Worm (Caenorhabditis elegans) whole organism, young adult: ENCODE measurements around the gene F48G7.4.

ENCODE experiments used
- B0035.1 ChIP-seq: sonication (generic microtip); optimal IDR thresholded peaks from 2 replicates; lab custom pipeline; 2016; ENCODE audit warnings: missing genetic modification characterization, mild to moderate bottlenecking, missing compliant biosample characterization, missing genotype, missing genetic modification reagents
- C06A6.2 ChIP-seq: fragments of 200-800 bp; sonication (Bioruptor generic); conservative IDR thresholded peaks from 2 replicates; pipeline ENCODE4 v1.3.6; 2022; ENCODE audit warnings: missing genetic modification characterization, missing compliant biosample characterization
- F22D6.2 ChIP-seq: sonication (generic microtip); optimal IDR thresholded peaks from 2 replicates; lab custom pipeline; 2016; ENCODE audit warnings: mild to moderate bottlenecking, missing genetic modification characterization, missing compliant biosample characterization
- F33H1.4 ChIP-seq: fragments of 200-800 bp; sonication (Bioruptor generic); IDR thresholded peaks from 2 replicates; pipeline ENCODE4 v1.3.6; 2022; ENCODE audit warnings: missing genetic modification reagents, missing genetic modification characterization, missing compliant biosample characterization
- F37B4.10 ChIP-seq: fragments of 200-800 bp; sonication (Bioruptor generic); IDR thresholded peaks from 2 replicates; pipeline ENCODE4 v1.3.6; 2022; ENCODE audit warnings: missing genetic modification characterization, missing compliant biosample characterization
- F49E8.2 ChIP-seq: sonication (generic microtip); optimal IDR thresholded peaks from 3 replicates; lab custom pipeline; 2017; ENCODE audit warnings: missing genetic modification characterization, mild to moderate bottlenecking, missing compliant biosample characterization, antibody characterized with exemption, moderate library complexity; ENCODE audit not compliant: insufficient read depth
- F55B11.4 ChIP-seq: sonication (generic microtip); optimal IDR thresholded peaks from 2 replicates; lab custom pipeline; 2016; ENCODE audit warnings: missing compliant biosample characterization, missing genetic modification characterization, borderline replicate concordance; ENCODE audit not compliant: insufficient read depth
- Y53G8AR.9 ChIP-seq: fragments of 200-800 bp; sonication (Bioruptor generic); conservative IDR thresholded peaks from 2 replicates; pipeline ENCODE4 v1.3.6; 2022; ENCODE audit warnings: missing genetic modification reagents, missing genetic modification characterization, missing compliant biosample characterization
- akir-1 ChIP-seq: fragments of 200-800 bp; sonication (Bioruptor generic); optimal IDR thresholded peaks from 2 replicates; lab custom pipeline; 2018; ENCODE audit warnings: mild to moderate bottlenecking, missing genetic modification characterization, moderate library complexity, missing compliant biosample characterization
- ama-1 ChIP-seq, 3 experiments: fragments of 150-350 bp in 1 of 3; sonication (generic microtip) in 2 of 3; optimal IDR thresholded peaks; 2 replicates each; lab custom pipeline; 2014 to 2018; ENCODE audit warnings: missing biosample characterization in 2 of 3, missing genetic modification characterization in 2 of 3, missing genetic modification reagents in 2 of 3
- aptf-3 ChIP-seq: fragments of 200-800 bp; sonication (Bioruptor generic); IDR thresholded peaks from 2 replicates; pipeline ENCODE4 v1.3.6; 2022; ENCODE audit warnings: missing genetic modification characterization, missing compliant biosample characterization
- attf-3 ChIP-seq: fragments of 200-800 bp; sonication (Bioruptor generic); conservative IDR thresholded peaks from 2 replicates; pipeline ENCODE4 v1.3.6; 2022; ENCODE audit warnings: missing genetic modification reagents, missing genetic modification characterization, missing compliant biosample characterization
- ceh-91 ChIP-seq: fragments of 200-800 bp; sonication (Bioruptor generic); IDR thresholded peaks from 2 replicates; pipeline ENCODE4 v1.3.6; 2022; ENCODE audit warnings: missing genetic modification reagents, missing genetic modification characterization, missing compliant biosample characterization
- die-1 ChIP-seq: sonication (generic microtip); optimal IDR thresholded peaks from 2 replicates; lab custom pipeline; 2016; ENCODE audit warnings: missing genotype, mild to moderate bottlenecking, missing genetic modification characterization, missing compliant biosample characterization
- dpl-1 ChIP-seq: fragments of 150-350 bp; optimal IDR thresholded peaks from 2 replicates; lab custom pipeline; 2014; ENCODE audit warnings: missing biosample characterization, missing genetic modification reagents, missing genetic modification characterization
- ets-4 ChIP-seq: fragments of 200-800 bp; sonication (Bioruptor generic); optimal IDR thresholded peaks from 2 replicates; lab custom pipeline; 2018; ENCODE audit warnings: mild to moderate bottlenecking, missing genetic modification characterization, missing compliant biosample characterization
- hrde-1 ChIP-seq: sonication (generic microtip); optimal IDR thresholded peaks from 2 replicates; lab custom pipeline; 2016; ENCODE audit warnings: missing genetic modification characterization, mild to moderate bottlenecking, missing compliant biosample characterization, moderate library complexity, missing genotype, missing genetic modification reagents, borderline replicate concordance
- lin-26 ChIP-seq: fragments of 200-800 bp; sonication (Bioruptor generic); IDR thresholded peaks from 2 replicates; pipeline ENCODE4 v1.3.6; 2022; ENCODE audit warnings: missing genetic modification reagents, missing genetic modification characterization, missing compliant biosample characterization
- lin-40 ChIP-seq: sonication (generic microtip); optimal IDR thresholded peaks from 2 replicates; lab custom pipeline; 2016; ENCODE audit warnings: missing genetic modification characterization, mild to moderate bottlenecking, missing compliant biosample characterization, missing genotype, missing genetic modification reagents
- madf-3 ChIP-seq: fragments of 200-800 bp; sonication (Bioruptor generic); IDR thresholded peaks from 2 replicates; pipeline ENCODE4 v1.3.6; 2022; ENCODE audit warnings: missing genetic modification reagents, missing genetic modification characterization, missing compliant biosample characterization
- mcd-1 ChIP-seq: fragments of 200-800 bp; sonication (Bioruptor generic); IDR thresholded peaks from 2 replicates; pipeline ENCODE4 v1.3.6; 2022; ENCODE audit warnings: missing genetic modification reagents, missing genetic modification characterization, missing compliant biosample characterization
- nfya-2 ChIP-seq: fragments of 200-800 bp; sonication (Bioruptor generic); IDR thresholded peaks from 2 replicates; pipeline ENCODE4 v1.3.6; 2022; ENCODE audit warnings: missing genetic modification reagents, missing genetic modification characterization, missing compliant biosample characterization
- nfyb-1 ChIP-seq: fragments of 200-800 bp; sonication (Bioruptor generic); IDR thresholded peaks from 2 replicates; pipeline ENCODE4 v1.3.6; 2022; ENCODE audit warnings: missing genetic modification reagents, missing genetic modification characterization, missing compliant biosample characterization
- nhr-120 ChIP-seq: fragments of 200-800 bp; sonication (Bioruptor generic); IDR thresholded peaks from 2 replicates; pipeline ENCODE4 v1.3.6; 2022; ENCODE audit warnings: missing genetic modification characterization, missing compliant biosample characterization
- nhr-179 ChIP-seq: sonication (generic microtip); optimal IDR thresholded peaks from 2 replicates; lab custom pipeline; 2016; ENCODE audit warnings: mild to moderate bottlenecking, missing genetic modification characterization, missing compliant biosample characterization
- nhr-27 ChIP-seq: fragments of 200-800 bp; sonication (Bioruptor generic); optimal IDR thresholded peaks from 2 replicates; lab custom pipeline; 2018; ENCODE audit warnings: mild to moderate bottlenecking, missing genetic modification characterization, moderate library complexity, missing compliant biosample characterization
- rcor-1 ChIP-seq: fragments of 200-800 bp; sonication (Bioruptor generic); IDR thresholded peaks from 2 replicates; pipeline ENCODE4 v1.3.6; 2022; ENCODE audit warnings: missing genetic modification reagents, missing genetic modification characterization, missing compliant biosample characterization
- rpc-1 ChIP-seq, 2 experiments: fragments of 150-350 bp in 1 of 2; sonication (generic microtip) in 1 of 2; optimal IDR thresholded peaks; 2 replicates each; lab custom pipeline; 2014 to 2018; ENCODE audit warnings: missing biosample characterization in 1 of 2, missing genetic modification characterization in 1 of 2, missing genetic modification reagents in 1 of 2, missing genotype in 1 of 2
- sdz-38 ChIP-seq: sonication (generic microtip); optimal IDR thresholded peaks from 2 replicates; lab custom pipeline; 2016; ENCODE audit warnings: missing genotype, missing genetic modification characterization, missing compliant biosample characterization
- snpc-1.3 ChIP-seq: sonication (generic microtip); optimal IDR thresholded peaks from 2 replicates; lab custom pipeline; 2017; ENCODE audit warnings: missing genetic modification characterization, mild to moderate bottlenecking, missing compliant biosample characterization, antibody characterized with exemption, moderate library complexity, missing genotype, missing genetic modification reagents; ENCODE audit not compliant: insufficient read depth
- snpc-4 ChIP-seq, 5 experiments: fragments of 150-350 bp in 1 of 5; sonication (generic microtip) in 4 of 5; optimal IDR thresholded peaks; 2 replicates each; lab custom pipeline; 2014 to 2018; ENCODE audit warnings: missing genetic modification characterization in 5 of 5, missing biosample characterization in 3 of 5, antibody characterized with exemption in 2 of 5, mild to moderate bottlenecking in 2 of 5, missing compliant biosample characterization in 2 of 5, missing genotype in 2 of 5, moderate library complexity in 2 of 5, missing genetic modification reagents in 1 of 5
- unc-62 ChIP-seq: fragments of 150-350 bp; optimal IDR thresholded peaks from 2 replicates; lab custom pipeline; 2014; ENCODE audit warnings: missing biosample characterization, missing genetic modification reagents, missing genetic modification characterization
- zfh-2 ChIP-seq: fragments of 200-800 bp; sonication (Bioruptor generic); conservative IDR thresholded peaks from 2 replicates; pipeline ENCODE4 v1.3.6; 2022; ENCODE audit warnings: missing genetic modification reagents, missing genetic modification characterization, missing compliant biosample characterization
- zim-3 ChIP-seq: sonication (generic microtip); optimal IDR thresholded peaks from 2 replicates; lab custom pipeline; 2017; ENCODE audit warnings: mild to moderate bottlenecking, missing genetic modification characterization, moderate library complexity, missing compliant biosample characterization
- ztf-25 ChIP-seq: fragments of 200-800 bp; sonication (Bioruptor generic); IDR thresholded peaks from 2 replicates; pipeline ENCODE4 v1.3.6; 2022; ENCODE audit warnings: missing genetic modification reagents, missing genetic modification characterization, missing compliant biosample characterization

The F48G7.4 gene

DNA sequence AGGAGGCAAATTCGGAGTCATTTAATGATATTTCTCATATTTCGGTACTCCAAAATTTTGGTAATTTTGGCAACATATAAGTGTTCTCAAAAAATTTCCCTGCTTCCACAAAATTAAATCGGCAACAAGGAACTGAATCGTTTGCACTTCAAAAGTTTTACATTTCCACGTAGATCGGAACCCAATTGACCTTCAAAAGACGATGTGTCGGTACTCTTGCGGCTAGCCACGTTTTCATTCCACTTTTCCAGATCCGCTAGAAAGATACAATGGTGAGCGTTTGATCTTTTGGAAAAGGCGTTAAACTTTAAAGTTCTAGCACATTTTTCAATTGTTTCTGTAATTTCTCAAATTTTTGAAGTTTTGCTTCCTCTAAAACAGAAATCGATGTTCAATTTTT lies 22.3 kb upstream of the F48G7.4 start:
- TF ChIP-seq Y53G8AR.9 (no peak), F33H1.4 (GFP tag; lab: Robert Waterston, UW) (no peak), snpc-1.3 (tag; lab: Kevin White, UChicago) (no peak), zim-3 (tag; lab: Kevin White, UChicago) (no peak), unc-62 (GFP tag; lab: Kevin White, UChicago) (no peak), nfyb-1 (GFP tag; lab: Robert Waterston, UW) (no peak)

- no peak for TF ChIP-seq nfyb-1 (GFP tag; lab: Robert Waterston, UW)
- TF ChIP-seq mcd-1 (GFP tag; lab: Robert Waterston, UW): no peak
- no peak for TF ChIP-seq sdz-38 (tag; lab: Kevin White, UChicago)
- no peak for TF ChIP-seq zfh-2 (GFP tag; lab: Robert Waterston, UW)
- TF ChIP-seq ama-1 (optimal IDR thresholded peaks at IDR 0.05; lab: Kevin White, UChicago): no peak
- TF ChIP-seq ama-1 (GFP tag; optimal IDR thresholded peaks at IDR 0.05; lab: Kevin White, UChicago): no peak
- TF ChIP-seq ztf-25 (GFP tag; lab: Robert Waterston, UW): no peak
- no peak for TF ChIP-seq rpc-1 (optimal IDR thresholded peaks at IDR 0.05; lab: Kevin White, UChicago)
- no peak for TF ChIP-seq rpc-1 (tag; optimal IDR thresholded peaks at IDR 0.05; lab: Kevin White, UChicago)
Observed at ce11 chrV:597823-598222, 21.4 kb upstream of the F48G7.4 start.

- no peak for TF ChIP-seq snpc-4 (GFP tag; optimal IDR thresholded peaks at IDR 0.05; lab: Kevin White, UChicago)
- TF ChIP-seq snpc-4 (tag; optimal IDR thresholded peaks at IDR 0.05; lab: Kevin White, UChicago): no peak
- TF ChIP-seq ceh-91: no peak
- TF ChIP-seq lin-26 (GFP tag; lab: Robert Waterston, UW): no peak
- TF ChIP-seq madf-3 (GFP tag; lab: Robert Waterston, UW): no peak
- no peak for TF ChIP-seq B0035.1
- no peak for TF ChIP-seq rcor-1 (GFP tag; lab: Robert Waterston, UW)
- TF ChIP-seq nfyb-1 (GFP tag; lab: Robert Waterston, UW): no peak
- TF ChIP-seq akir-1 (GFP tag; lab: Kevin White, UChicago): no peak
- no peak for TF ChIP-seq F37B4.10 (GFP tag; lab: Robert Waterston, UW)
- TF ChIP-seq ets-4 (GFP tag; lab: Kevin White, UChicago): no peak
- TF ChIP-seq aptf-3: no peak
- TF ChIP-seq, all 124 proteins: peak for 0
Observed at ce11 chrV:598626-599025, 20.6 kb upstream of the F48G7.4 start.

DNA sequence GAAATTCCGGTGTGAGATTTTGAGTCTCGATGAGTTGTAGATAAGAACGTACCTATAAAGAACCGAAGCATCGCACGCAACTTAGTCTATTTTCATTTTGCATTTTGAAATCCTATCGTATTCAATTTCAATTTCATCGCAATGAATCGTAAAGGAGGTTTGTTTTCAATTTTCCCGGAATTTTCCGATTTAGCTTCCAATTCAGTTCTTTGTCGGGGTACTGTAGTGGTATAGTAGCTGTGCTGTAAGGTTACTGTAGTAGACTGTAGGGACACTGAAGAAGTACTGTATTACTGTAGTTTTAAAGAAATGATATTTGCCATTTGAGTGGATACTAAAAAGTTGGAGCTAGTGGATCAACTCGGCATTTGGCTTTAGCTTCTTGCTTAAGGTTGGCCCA lies 19.5 kb upstream of the F48G7.4 start:
- TF ChIP-seq nhr-179 (tag; lab: Kevin White, UChicago): no peak
- TF ChIP-seq hrde-1 (tag; lab: Kevin White, UChicago): no peak
- no peak for TF ChIP-seq sdz-38 (tag; lab: Kevin White, UChicago)
- TF ChIP-seq nhr-27: no peak
- TF ChIP-seq ama-1 (optimal IDR thresholded peaks at IDR 0.05; lab: Kevin White, UChicago): no peak
- TF ChIP-seq ama-1 (GFP tag; optimal IDR thresholded peaks at IDR 0.05; lab: Kevin White, UChicago): no peak
- no peak for TF ChIP-seq F22D6.2 (tag; lab: Kevin White, UChicago)
- TF ChIP-seq lin-40: no peak
- no peak for TF ChIP-seq nhr-120 (GFP tag; lab: Robert Waterston, UW)
- TF ChIP-seq attf-3: no peak
- TF ChIP-seq unc-62 (GFP tag; lab: Kevin White, UChicago): no peak
- no peak for TF ChIP-seq F55B11.4 (tag; lab: Kevin White, UChicago)
- TF ChIP-seq snpc-1.3 (tag; lab: Kevin White, UChicago): no peak
- TF ChIP-seq dpl-1 (GFP tag; lab: Kevin White, UChicago): no peak
- no peak for TF ChIP-seq die-1 (tag; lab: Kevin White, UChicago)
- TF ChIP-seq F49E8.2: no peak
- no peak for TF ChIP-seq C06A6.2 (GFP tag; lab: Robert Waterston, UW)
- no peak for TF ChIP-seq nfya-2 (GFP tag; lab: Robert Waterston, UW)
- no peak for TF ChIP-seq rcor-1 (GFP tag; lab: Robert Waterston, UW)
